Fruit fly (Drosophila melanogaster): ENCODE measurements around the gene CG31465.

- TF ChIP-seq Dfd (GFP tag; optimal IDR thresholded peaks at IDR 0.05) (no peak), CG9705 (GFP tag; optimal IDR thresholded peaks at IDR 0.05) (no peak), Vsx2 (GFP tag; optimal IDR thresholded peaks at IDR 0.05; ENCODE audit: partially characterized antibody) (no peak), br (GFP tag; optimal IDR thresholded peaks at IDR 0.05) (no peak), GATAd (GFP tag; optimal IDR thresholded peaks at IDR 0.05) (no peak), pan (optimal IDR thresholded peaks at IDR 0.05) (no peak), Sp1 (GFP tag; optimal IDR thresholded peaks at IDR 0.05) (peak; percentile 70), Mio (GFP tag; optimal IDR thresholded peaks at IDR 0.05) (no peak)
These were observed 41.0 kb upstream of the CG31465 start for dm6 chr3R:21839636-21840035.
